Fruit fly (Drosophila melanogaster) whole organism, pupa: ENCODE data around the gene CG4991.

ENCODE experiments used
- CG10348 ChIP-seq: fragments of 200-800 bp; sonication (Bioruptor generic); IDR thresholded peaks from 2 replicates; pipeline ENCODE4 v1.3.6; 2022; ENCODE audit warnings: missing biosample characterization, missing genetic modification characterization
- CG12605 ChIP-seq: fragments of 200-800 bp; sonication (Bioruptor generic); IDR thresholded peaks from 2 replicates; pipeline ENCODE4 v1.3.6; 2022; ENCODE audit warnings: missing biosample characterization, missing genetic modification characterization
- CG13204 ChIP-seq: fragments of 200-800 bp; sonication (Bioruptor generic); optimal IDR thresholded peaks from 2 replicates; lab custom pipeline; 2018; ENCODE audit warnings: missing biosample characterization, mild to moderate bottlenecking, missing genetic modification characterization, moderate library complexity
- CG14655 ChIP-seq: fragments of 200-800 bp; sonication (Bioruptor generic); optimal IDR thresholded peaks from 3 replicates; lab custom pipeline; 2017; ENCODE audit warnings: mild to moderate bottlenecking, missing biosample characterization, missing genetic modification reagents, missing genetic modification characterization
- CG15710 ChIP-seq: fragments of 200-800 bp; sonication (Bioruptor generic); optimal IDR thresholded peaks from 2 replicates; lab custom pipeline; 2018; ENCODE audit warnings: missing biosample characterization, mild to moderate bottlenecking, missing genetic modification characterization, moderate library complexity
- CG17806 ChIP-seq: fragments of 200-800 bp; sonication (Bioruptor generic); optimal IDR thresholded peaks from 2 replicates; lab custom pipeline; 2018; ENCODE audit warnings: missing biosample characterization, mild to moderate bottlenecking, missing genetic modification characterization, moderate library complexity
- CG32121 ChIP-seq: fragments of 200-800 bp; sonication (Bioruptor generic); IDR thresholded peaks from 2 replicates; pipeline ENCODE4 v1.3.6; 2022; ENCODE audit warnings: missing biosample characterization, missing genetic modification characterization
- CG34367 ChIP-seq: fragments of 200-800 bp; sonication (Bioruptor generic); optimal IDR thresholded peaks from 2 replicates; lab custom pipeline; 2018; ENCODE audit warnings: missing biosample characterization, mild to moderate bottlenecking, missing genetic modification characterization
- CG4496 ChIP-seq: fragments of 200-800 bp; sonication (Bioruptor generic); IDR thresholded peaks from 3 replicates; pipeline ENCODE4 v1.3.6; 2022; ENCODE audit warnings: missing biosample characterization, missing genetic modification characterization
- CG8159 ChIP-seq: fragments of 200-800 bp; sonication (Bioruptor generic); optimal IDR thresholded peaks from 3 replicates; lab custom pipeline; 2018; ENCODE audit warnings: missing biosample characterization, mild to moderate bottlenecking, missing genetic modification characterization, moderate library complexity
- CG8301 ChIP-seq: fragments of 200-800 bp; sonication (Bioruptor generic); optimal IDR thresholded peaks from 2 replicates; lab custom pipeline; 2018; ENCODE audit warnings: missing biosample characterization, mild to moderate bottlenecking, missing genetic modification characterization
- CG9948 ChIP-seq: fragments of 200-800 bp; sonication (Bioruptor generic); optimal IDR thresholded peaks from 2 replicates; lab custom pipeline; 2018; ENCODE audit warnings: missing biosample characterization, mild to moderate bottlenecking, missing genetic modification characterization, moderate library complexity
- D1 ChIP-seq: fragments of 200-800 bp; sonication (Bioruptor generic); optimal IDR thresholded peaks from 2 replicates; lab custom pipeline; 2018; ENCODE audit warnings: missing biosample characterization, mild to moderate bottlenecking, missing genetic modification characterization, moderate library complexity
- EcR ChIP-seq: fragments of 200-800 bp; sonication (Bioruptor generic); optimal IDR thresholded peaks from 3 replicates; lab custom pipeline; 2019; ENCODE audit warnings: missing biosample characterization, missing genetic modification characterization, mild to moderate bottlenecking, moderate library complexity, missing genetic modification reagents
- Ets98B ChIP-seq: fragments of 200-800 bp; sonication (Bioruptor generic); IDR thresholded peaks from 2 replicates; pipeline ENCODE4 v1.3.6; 2022; ENCODE audit warnings: missing biosample characterization, missing genetic modification characterization
- Pif1B ChIP-seq: fragments of 200-800 bp; sonication (Bioruptor generic); optimal IDR thresholded peaks from 3 replicates; lab custom pipeline; 2016; ENCODE audit warnings: missing biosample characterization, missing genetic modification characterization
- Snoo ChIP-seq: fragments of 200-800 bp; sonication (Bioruptor generic); optimal IDR thresholded peaks from 3 replicates; lab custom pipeline; 2017; ENCODE audit warnings: missing biosample characterization, mild to moderate bottlenecking, missing genetic modification characterization, inconsistent platforms
- fd96Ca ChIP-seq: fragments of 200-800 bp; sonication (Bioruptor generic); IDR thresholded peaks from 3 replicates; pipeline ENCODE4 v1.3.6; 2022; ENCODE audit warnings: missing biosample characterization, missing genetic modification characterization
- gl ChIP-seq: fragments of 200-800 bp; sonication (Bioruptor generic); optimal IDR thresholded peaks from 2 replicates; lab custom pipeline; 2018; ENCODE audit warnings: missing biosample characterization, mild to moderate bottlenecking, missing genetic modification characterization
- rn ChIP-seq: fragments of 200-800 bp; sonication (Bioruptor generic); IDR thresholded peaks from 2 replicates; pipeline ENCODE4 v1.3.6; 2022; ENCODE audit warnings: missing biosample characterization, missing genetic modification characterization

The CG4991 gene

DNA sequence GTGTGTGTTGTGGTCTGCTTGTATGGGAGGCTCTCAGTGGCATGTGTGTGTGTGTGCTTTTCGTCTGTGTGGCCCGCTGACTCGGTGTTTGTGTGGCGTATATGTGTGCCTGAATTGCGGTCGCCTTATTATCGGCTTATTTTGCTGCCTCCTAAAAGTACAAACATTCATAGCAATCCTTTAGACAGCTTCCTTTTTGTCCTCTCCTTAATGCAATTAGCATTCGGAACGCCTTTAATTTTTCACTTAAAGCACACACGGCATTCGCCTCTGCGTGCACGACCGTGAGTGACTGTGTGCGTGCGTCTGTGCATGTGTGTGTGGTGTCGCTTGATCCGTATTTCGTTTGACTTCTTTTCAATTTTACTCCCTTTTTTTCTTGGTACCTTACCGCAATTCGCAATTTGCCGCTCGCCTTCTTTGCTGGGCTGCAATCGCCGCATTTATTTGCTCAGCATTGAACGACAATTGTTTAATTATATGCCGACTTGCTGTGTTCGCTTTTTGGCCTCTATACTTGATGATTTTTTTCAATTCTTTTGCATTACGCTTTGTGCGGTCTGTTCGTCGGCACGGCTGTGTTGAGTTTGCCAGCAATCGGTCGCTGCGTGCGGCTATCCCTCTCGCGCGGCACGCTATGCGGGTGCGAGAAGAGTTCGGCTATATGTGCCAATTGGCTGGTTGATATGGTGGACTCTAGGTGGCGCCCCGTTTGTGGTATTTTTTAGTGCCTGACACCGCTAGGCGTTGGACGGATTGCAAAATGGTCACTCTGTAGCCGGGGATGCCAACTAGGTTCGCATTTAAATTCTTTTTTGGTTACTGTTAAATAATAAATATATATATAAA is 14.1 kb upstream of the CG4991 start, which contains the start of gene wcy:
TSS of gene wcy (minus strand) at position 608 of the 849 bp plus-strand sequence.
- TF ChIP-seq Ets98B (GFP tag; lab: Robert Waterston, UW), result peak; percentile 22; the same call in 1 of the 2 replicates
- peak; percentile 19; the same call in 1 of the 2 replicates for TF ChIP-seq CG12605
- no peak for TF ChIP-seq D1 (tag; lab: Kevin White, UChicago)
- TF ChIP-seq CG14655 (GFP tag; lab: Kevin White, UChicago), result no peak
- TF ChIP-seq CG4496 (GFP tag; lab: Robert Waterston, UW), result peak; percentile 73
- no peak for TF ChIP-seq CG8159 (tag; lab: Kevin White, UChicago)
- TF ChIP-seq CG10348 (GFP tag; lab: Robert Waterston, UW), result no peak

DNA sequence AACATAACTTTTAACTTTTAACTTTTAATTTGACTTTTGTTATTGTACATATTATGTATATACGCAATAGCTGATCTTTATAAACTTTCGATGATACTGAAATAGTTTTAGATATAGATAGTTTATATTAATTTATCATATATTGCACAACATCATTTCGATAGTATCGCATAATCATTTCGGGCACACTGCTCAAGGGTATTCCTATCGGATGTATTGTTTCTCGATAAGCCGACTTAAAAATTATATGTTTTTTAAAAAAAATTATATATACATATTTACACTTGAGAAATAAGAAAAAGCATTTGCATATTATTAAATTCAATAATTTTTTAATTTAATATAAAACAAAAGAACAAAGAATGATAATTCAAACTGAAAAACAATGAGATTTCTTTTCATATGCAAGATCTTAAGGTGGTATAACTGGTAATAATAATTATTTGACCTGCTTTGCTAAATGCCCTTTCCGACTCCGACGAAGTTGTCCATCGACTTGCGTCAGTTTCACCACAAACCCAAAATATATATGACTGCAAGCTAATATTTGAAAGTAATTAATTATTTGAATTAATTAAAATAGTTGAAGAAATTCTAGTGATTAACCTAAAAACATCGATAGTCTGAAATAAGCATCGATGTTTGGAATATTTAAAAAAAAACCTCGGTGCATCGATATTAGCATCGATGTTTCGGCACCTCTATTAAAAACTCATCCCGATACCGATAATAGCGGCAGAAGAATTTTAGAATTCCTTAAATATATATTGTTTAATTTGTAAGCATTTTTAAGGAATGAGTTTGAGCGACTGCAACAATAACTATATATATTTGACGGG is 13.3 kb upstream of the CG4991 start, which contains the start of gene CG4949:
TSS of gene CG4949 (plus strand) at position 698 of the 839 bp plus-strand sequence.
- TF ChIP-seq CG17806 (peak; percentile 17), CG8159 (tag; lab: Kevin White, UChicago) (no peak), CG14655 (GFP tag; lab: Kevin White, UChicago) (peak; percentile 10)
- TF ChIP-seq, all 21 proteins: peak for 2

DNA sequence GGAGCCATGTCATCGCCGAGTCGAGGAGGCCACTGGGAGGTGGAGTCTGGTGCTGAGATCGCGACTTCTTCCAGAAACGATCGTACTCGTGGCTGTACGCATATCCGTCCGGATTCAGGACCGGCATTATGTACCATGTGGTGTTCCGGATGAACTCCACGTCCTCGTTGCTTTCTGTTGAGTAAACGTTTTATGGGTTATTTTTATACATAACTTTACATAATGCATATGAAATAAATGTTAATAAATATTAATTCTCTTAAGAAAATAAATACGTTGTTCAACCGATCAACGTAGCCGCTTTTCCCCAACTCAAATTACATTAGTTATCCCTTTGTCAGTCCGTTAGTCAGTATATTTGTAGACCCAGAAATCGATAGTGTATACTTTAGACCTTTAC is 10.5 kb upstream of the CG4991 start, which contains the start of gene CG4955:
TSS of gene CG4955 (plus strand) at position 301 of the 400 bp plus-strand sequence.
- TF ChIP-seq CG10348 (GFP tag; lab: Robert Waterston, UW), result no peak
- no peak for TF ChIP-seq CG15710 (tag; lab: Kevin White, UChicago)
- no peak for TF ChIP-seq CG17806
- TF ChIP-seq CG8159 (tag; lab: Kevin White, UChicago), result no peak
- no peak for TF ChIP-seq CG32121 (GFP tag; lab: Robert Waterston, UW)
- TF ChIP-seq, all 21 proteins: peak for 0

DNA sequence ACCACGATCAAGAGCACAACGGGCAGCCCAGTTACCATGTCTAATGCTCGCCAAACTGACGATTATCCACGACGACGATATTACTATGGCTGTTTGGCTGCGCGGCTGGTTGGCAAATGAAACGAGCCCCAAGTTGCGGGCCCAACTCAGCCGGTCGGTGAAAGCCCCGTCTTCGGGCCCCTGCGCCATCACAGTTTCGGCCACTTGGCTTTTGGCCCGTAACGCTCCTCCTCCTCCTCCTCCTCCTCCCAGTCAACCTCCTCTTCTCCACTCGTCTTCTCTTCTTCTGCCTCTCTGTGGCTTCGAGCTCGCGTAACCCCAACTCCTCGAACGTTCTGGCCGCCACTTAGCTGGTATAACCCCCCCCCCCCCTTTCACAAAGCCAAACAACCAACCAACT is 4.1 kb upstream of the CG4991 start, which contains the start of gene CG8945:
TSS of gene CG8945 (minus strand) at position 101 of the 400 bp plus-strand sequence.
- TF ChIP-seq CG32121 (GFP tag; lab: Robert Waterston, UW) (no peak), CG10348 (GFP tag; lab: Robert Waterston, UW) (no peak), fd96Ca (GFP tag; lab: Robert Waterston, UW) (no peak), CG14655 (GFP tag; lab: Kevin White, UChicago) (no peak), EcR (GFP tag; lab: Kevin White, UChicago) (no peak), D1 (tag; lab: Kevin White, UChicago) (no peak), CG34367 (tag; lab: Kevin White, UChicago) (no peak), CG17806 (no peak), CG9948 (tag; lab: Kevin White, UChicago) (no peak), gl (tag; lab: Kevin White, UChicago) (no peak), Pif1B (no peak), CG15710 (tag; lab: Kevin White, UChicago) (no peak)

DNA sequence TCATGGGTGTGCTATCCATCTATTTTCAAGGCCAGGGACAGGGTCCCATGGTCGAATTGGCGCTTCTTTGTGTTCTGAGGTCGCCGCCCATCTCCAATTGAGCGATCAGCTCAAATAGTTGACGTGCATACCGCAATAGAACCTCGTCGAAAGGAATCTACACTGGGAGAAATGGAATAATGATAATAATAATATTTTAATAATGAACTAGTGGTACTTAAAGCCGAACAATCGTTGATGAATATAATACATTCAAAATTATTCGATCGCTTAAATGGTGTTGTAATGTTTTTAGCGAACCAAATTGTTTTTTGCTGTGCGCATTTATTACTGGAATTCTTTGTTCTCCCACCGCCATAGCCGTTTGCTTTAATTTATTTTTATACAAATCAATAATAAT is 1.1 kb upstream of the CG4991 start:
- TF ChIP-seq CG14655 (GFP tag; lab: Kevin White, UChicago) (peak; percentile 20), Snoo (tag; lab: Kevin White, UChicago) (no peak)

DNA sequence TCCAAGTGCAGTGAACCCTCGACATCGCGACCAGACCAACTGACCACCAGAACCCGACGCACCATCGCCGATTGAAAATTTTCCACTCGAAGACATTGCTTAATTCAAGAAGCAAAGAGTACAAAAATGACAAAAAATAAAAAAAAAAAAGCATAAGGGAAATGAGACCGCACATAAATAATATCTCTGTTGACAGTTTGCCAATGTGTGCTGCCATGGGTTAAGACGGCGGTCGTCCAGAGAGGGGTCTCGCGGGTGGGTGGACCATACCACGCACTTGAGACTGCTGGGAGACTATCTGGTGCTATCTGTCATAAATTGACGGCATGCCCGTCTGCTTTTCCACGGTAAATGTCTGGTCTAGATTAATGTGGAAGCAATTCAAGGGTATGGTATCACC is 1.8 kb downstream of the CG4991 start:
- TF ChIP-seq CG10348 (GFP tag; lab: Robert Waterston, UW) (no peak), CG4496 (GFP tag; lab: Robert Waterston, UW) (0 out of 3 replicates have a peak, but pooled peaks have one; percentile 22), fd96Ca (GFP tag; lab: Robert Waterston, UW) (peak; percentile 17; the same call in 1 of the 3 replicates)

DNA sequence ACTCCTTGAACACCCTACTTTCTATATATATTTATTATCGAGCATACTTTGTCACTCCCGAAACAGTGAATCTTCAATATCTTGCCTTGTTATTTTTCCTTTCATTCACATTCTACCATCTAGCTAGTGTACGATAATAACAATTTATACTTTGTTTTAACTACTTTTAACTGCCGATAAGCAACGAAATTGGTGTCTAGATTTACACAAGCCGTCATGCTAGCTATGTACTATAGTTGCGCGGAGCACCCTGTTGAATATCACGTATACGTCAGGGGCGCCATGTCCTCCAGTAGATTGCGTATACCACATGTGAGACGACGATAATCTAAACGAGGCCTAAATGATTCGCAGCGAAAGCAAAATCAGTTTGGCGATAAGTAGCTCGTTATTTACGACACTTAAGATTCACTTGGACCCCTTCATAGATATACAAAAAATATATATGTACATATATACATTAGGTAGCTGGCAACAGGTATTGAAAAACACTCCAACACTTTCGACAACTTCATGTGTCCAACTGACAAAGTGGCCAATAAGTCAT is 2.3 kb downstream of the CG4991 start:
- TF ChIP-seq rn (no peak), CG9948 (tag; lab: Kevin White, UChicago) (no peak), fd96Ca (GFP tag; lab: Robert Waterston, UW) (no peak), CG10348 (GFP tag; lab: Robert Waterston, UW) (no peak), Pif1B (no peak), CG8301 (tag; lab: Kevin White, UChicago) (no peak), CG12605 (no peak), CG13204 (no peak)
